Fruit fly (Drosophila melanogaster) whole organism, wandering third instar larva: ENCODE results near the gene CycB3.

Experiments used
- Abd-B ChIP-seq: fragments of >200 bp; optimal IDR thresholded peaks from 2 replicates; lab custom pipeline; 2017; ENCODE audit warnings: missing biosample characterization, missing genetic modification characterization
- CG32264 ChIP-seq: fragments of 200-800 bp; sonication (Bioruptor generic); optimal IDR thresholded peaks from 2 replicates; lab custom pipeline; 2016; ENCODE audit warnings: missing biosample characterization, missing genetic modification characterization
- CG9705 ChIP-seq: fragments of 200-800 bp; sonication (Bioruptor generic); optimal IDR thresholded peaks from 2 replicates; lab custom pipeline; 2018; ENCODE audit warnings: missing biosample characterization, mild to moderate bottlenecking, missing genetic modification characterization
- CrebA ChIP-seq: fragments of 200-800 bp; sonication (Bioruptor generic); optimal IDR thresholded peaks from 2 replicates; lab custom pipeline; 2016; ENCODE audit warnings: missing biosample characterization, mild to moderate bottlenecking, missing genetic modification characterization, borderline replicate concordance
- Dfd ChIP-seq: fragments of >200 bp; optimal IDR thresholded peaks from 2 replicates; lab custom pipeline; 2017; ENCODE audit warnings: missing biosample characterization, missing genetic modification characterization
- Dif ChIP-seq: fragments of 200-275, 200-300 bp; sonication (Bioruptor generic); optimal IDR thresholded peaks from 2 replicates; lab custom pipeline; 2018; ENCODE audit warnings: missing biosample characterization, missing genetic modification characterization; ENCODE audit not compliant: partially characterized antibody
- GATAd ChIP-seq: sonication (Bioruptor generic); optimal IDR thresholded peaks from 2 replicates; lab custom pipeline; 2016; ENCODE audit warnings: missing biosample characterization, missing genetic modification characterization
- HLH106 ChIP-seq: fragments of 200-800 bp; optimal IDR thresholded peaks from 3 replicates; lab custom pipeline; 2019; ENCODE audit warnings: missing biosample characterization, mild to moderate bottlenecking, missing genetic modification characterization, moderate library complexity
- Hnf4 ChIP-seq: fragments of 200-800 bp; sonication (Bioruptor generic); optimal IDR thresholded peaks from 2 replicates; lab custom pipeline; 2016; ENCODE audit warnings: missing biosample characterization, mild to moderate bottlenecking, missing genetic modification characterization
- Hr78 ChIP-seq: fragments of >200 bp; optimal IDR thresholded peaks from 2 replicates; lab custom pipeline; 2017; ENCODE audit warnings: missing biosample characterization, missing genetic modification characterization
- Hr83 ChIP-seq: fragments of 200-300 bp; sonication (Bioruptor generic); optimal IDR thresholded peaks from 2 replicates; lab custom pipeline; 2016; ENCODE audit warnings: missing biosample characterization, mild to moderate bottlenecking, missing genetic modification characterization, moderate library complexity; ENCODE audit not compliant: poor library complexity, severe bottlenecking
- Jra ChIP-seq: sonication (Bioruptor generic); optimal IDR thresholded peaks from 2 replicates; lab custom pipeline; 2016; ENCODE audit warnings: missing biosample characterization, missing genetic modification characterization
- Mio ChIP-seq: sonication (Bioruptor generic); optimal IDR thresholded peaks from 2 replicates; lab custom pipeline; 2016; ENCODE audit warnings: missing biosample characterization, missing genetic modification characterization
- Myc ChIP-seq: fragments of >200 bp; optimal IDR thresholded peaks from 2 replicates; lab custom pipeline; 2017
- N ChIP-seq: fragments of >200 bp; optimal IDR thresholded peaks from 2 replicates; lab custom pipeline; 2018; ENCODE audit warnings: missing biosample characterization, missing external identifiers, missing genetic modification characterization
- Rel ChIP-seq, 2 experiments: fragments of 200-800 bp; sonication (Bioruptor generic) in 1 of 2; optimal IDR thresholded peaks; 2 replicates in 1 of 2; 3 replicates in 1 of 2; lab custom pipeline; 2016 to 2019; ENCODE audit warnings: mild to moderate bottlenecking in 2 of 2, missing biosample characterization in 2 of 2, missing genetic modification characterization in 2 of 2, moderate library complexity in 1 of 2
- Sp1 ChIP-seq: fragments of 200-800 bp; sonication (Bioruptor generic); optimal IDR thresholded peaks from 3 replicates; lab custom pipeline; 2019; ENCODE audit warnings: missing biosample characterization, mild to moderate bottlenecking, missing genetic modification characterization, moderate library complexity
- Vsx2 ChIP-seq: fragments of 200-300, 225-300 bp; sonication (Bioruptor generic); optimal IDR thresholded peaks from 2 replicates; lab custom pipeline; 2018; ENCODE audit warnings: missing biosample characterization, missing genetic modification characterization; ENCODE audit not compliant: partially characterized antibody
- br ChIP-seq: fragments of 200-800 bp; sonication (Bioruptor generic); optimal IDR thresholded peaks from 2 replicates; lab custom pipeline; 2016; ENCODE audit warnings: missing biosample characterization, missing genetic modification characterization
- brk ChIP-seq: fragments of 200-800 bp; sonication (Bioruptor generic); optimal IDR thresholded peaks from 2 replicates; lab custom pipeline; 2016; ENCODE audit warnings: missing biosample characterization, mild to moderate bottlenecking, missing genetic modification characterization
- dl ChIP-seq, 2 experiments: fragments of 175-275, 200-275 bp in 1 of 2; fragments of 200-275 bp in 1 of 2; sonication (Bioruptor generic); optimal IDR thresholded peaks; lab custom pipeline; 2018; ENCODE audit warnings: mild to moderate bottlenecking in 2 of 2, missing biosample characterization in 2 of 2, missing genetic modification characterization in 2 of 2, moderate library complexity in 2 of 2; ENCODE audit not compliant: partially characterized antibody in 2 of 2, insufficient read depth in 1 of 2
- dmrt93B ChIP-seq: fragments of 200-800 bp; sonication (Bioruptor generic); optimal IDR thresholded peaks from 2 replicates; lab custom pipeline; 2018; ENCODE audit warnings: missing biosample characterization, mild to moderate bottlenecking, missing genetic modification characterization
- dsf ChIP-seq: sonication (Bioruptor generic); optimal IDR thresholded peaks from 2 replicates; lab custom pipeline; 2016; ENCODE audit warnings: missing biosample characterization, missing genetic modification characterization, borderline replicate concordance
- ey ChIP-seq: fragments of 200-800 bp; sonication (Bioruptor generic); optimal IDR thresholded peaks from 2 replicates; lab custom pipeline; 2016; ENCODE audit warnings: missing biosample characterization, missing genetic modification characterization
- foxo ChIP-seq, 2 experiments: fragments of 200-800 bp; sonication (Bioruptor generic); optimal IDR thresholded peaks; 2 replicates in 1 of 2; 3 replicates in 1 of 2; lab custom pipeline; 2016 to 2017; ENCODE audit warnings: missing biosample characterization in 2 of 2, missing genetic modification characterization in 2 of 2
- fru ChIP-seq: fragments of 200-800 bp; sonication (Bioruptor generic); optimal IDR thresholded peaks from 3 replicates; lab custom pipeline; 2016; ENCODE audit warnings: missing biosample characterization, mild to moderate bottlenecking, missing genetic modification characterization
- h ChIP-seq: fragments of 200-800 bp; sonication (Bioruptor generic); optimal IDR thresholded peaks from 3 replicates; lab custom pipeline; 2016; ENCODE audit warnings: missing biosample characterization, mild to moderate bottlenecking, missing genetic modification characterization
- jim ChIP-seq: fragments of 175-275, 200-325 bp; sonication (Bioruptor generic); optimal IDR thresholded peaks from 2 replicates; lab custom pipeline; 2016; ENCODE audit warnings: missing biosample characterization, mild to moderate bottlenecking, missing genetic modification characterization
- lola ChIP-seq: fragments of >200 bp; optimal IDR thresholded peaks from 2 replicates; lab custom pipeline; 2017; ENCODE audit warnings: missing biosample characterization, missing genetic modification characterization
- pan ChIP-seq: fragments of >200 bp; optimal IDR thresholded peaks from 2 replicates; lab custom pipeline; 2017
- psq ChIP-seq: fragments of 200-800 bp; sonication (Bioruptor generic); optimal IDR thresholded peaks from 3 replicates; lab custom pipeline; 2017; ENCODE audit warnings: missing biosample characterization, mild to moderate bottlenecking, missing genetic modification characterization, moderate library complexity
- rgr ChIP-seq: fragments of 200-800 bp; sonication (Bioruptor generic); optimal IDR thresholded peaks from 3 replicates; lab custom pipeline; 2016; ENCODE audit warnings: missing biosample characterization, mild to moderate bottlenecking, missing genetic modification characterization
- sage ChIP-seq: fragments of 200-800 bp; sonication (Bioruptor generic); optimal IDR thresholded peaks from 2 replicates; lab custom pipeline; 2016; ENCODE audit warnings: missing biosample characterization, mild to moderate bottlenecking, missing genetic modification characterization
- sv ChIP-seq: fragments of 200-800 bp; sonication (Bioruptor generic); optimal IDR thresholded peaks from 3 replicates; lab custom pipeline; 2016; ENCODE audit warnings: missing biosample characterization, missing genetic modification characterization
- tai ChIP-seq: sonication (Bioruptor generic); optimal IDR thresholded peaks from 2 replicates; lab custom pipeline; 2016; ENCODE audit warnings: missing biosample characterization, missing genetic modification characterization
- usp ChIP-seq: fragments of >200 bp; optimal IDR thresholded peaks from 2 replicates; lab custom pipeline; 2017; ENCODE audit warnings: missing biosample characterization, missing genetic modification characterization
- woc ChIP-seq: sonication (Bioruptor generic); optimal IDR thresholded peaks from 2 replicates; lab custom pipeline; 2016; ENCODE audit warnings: missing biosample characterization, mild to moderate bottlenecking, missing genetic modification characterization

CycB3 gene

dm6 chr3R:24890217-24890616 lies 19.6 kb upstream of the CycB3 start:
- TF ChIP-seq sage (GFP tag; lab: Kevin White, UChicago): no peak
- no peak for TF ChIP-seq Hr78
- TF ChIP-seq Hr83: no peak
- TF ChIP-seq, all 38 proteins: peak for 0

dm6 chr3R:24889303-24889892 lies 18.8 kb upstream of the CycB3 start:
- TF ChIP-seq dl (GFP tag; optimal IDR thresholded peaks at IDR 0.05; lab: Kevin White, UChicago; ENCODE audit: insufficient read depth in 1 of 2, partially characterized antibody in 2 of 2) (no peak), woc (GFP tag; lab: Kevin White, UChicago) (no peak), ey (GFP tag; lab: Kevin White, UChicago) (no peak), psq (GFP tag; lab: Kevin White, UChicago) (no peak), CG9705 (GFP tag; lab: Kevin White, UChicago) (no peak), Myc (lab: Kevin White, UChicago) (no peak), Dfd (GFP tag; lab: Kevin White, UChicago) (no peak), fru (GFP tag; lab: Kevin White, UChicago) (no peak), brk (GFP tag; lab: Kevin White, UChicago) (no peak), Rel (GFP tag; optimal IDR thresholded peaks at IDR 0.05; lab: Kevin White, UChicago) (no peak), Rel (tag; optimal IDR thresholded peaks at IDR 0.05; lab: Kevin White, UChicago) (peak; percentile 76), Hr83 (no peak), tai (GFP tag; lab: Kevin White, UChicago) (no peak), br (GFP tag; lab: Kevin White, UChicago) (peak; percentile 10), N (GFP tag; lab: Kevin White, UChicago) (no peak), CrebA (GFP tag; lab: Kevin White, UChicago) (no peak), sv (GFP tag; lab: Kevin White, UChicago) (no peak), Jra (GFP tag; lab: Kevin White, UChicago) (no peak), Vsx2 (GFP tag; lab: Kevin White, UChicago) (peak; percentile 10), rgr (no peak), lola (GFP tag; lab: Kevin White, UChicago) (no peak), Hnf4 (GFP tag; lab: Kevin White, UChicago) (no peak), sage (GFP tag; lab: Kevin White, UChicago) (no peak), dmrt93B (GFP tag; lab: Kevin White, UChicago) (no peak), Sp1 (no peak), Mio (no peak), jim (GFP tag; lab: Kevin White, UChicago) (no peak), GATAd (no peak), dsf (GFP tag; lab: Kevin White, UChicago) (no peak), CG32264 (GFP tag; lab: Kevin White, UChicago) (no peak), Dif (GFP tag; lab: Kevin White, UChicago) (no peak), foxo (GFP tag; optimal IDR thresholded peaks at IDR 0.05; lab: Kevin White, UChicago) (no peak), usp (GFP tag; lab: Kevin White, UChicago) (no peak), h (GFP tag; lab: Kevin White, UChicago) (peak; percentile 54)

dm6 chr3R:24888418-24888817 lies 17.8 kb upstream of the CycB3 start:
- no peak for TF ChIP-seq pan
- no peak for TF ChIP-seq h (GFP tag; lab: Kevin White, UChicago)
- TF ChIP-seq Hnf4 (GFP tag; lab: Kevin White, UChicago): no peak
- TF ChIP-seq dmrt93B (GFP tag; lab: Kevin White, UChicago): no peak
- no peak for TF ChIP-seq GATAd
- no peak for TF ChIP-seq Abd-B (GFP tag; lab: Kevin White, UChicago)
- no peak for TF ChIP-seq woc (GFP tag; lab: Kevin White, UChicago)
- TF ChIP-seq HLH106: no peak
- TF ChIP-seq lola (GFP tag; lab: Kevin White, UChicago): no peak
- TF ChIP-seq dl (GFP tag; optimal IDR thresholded peaks at IDR 0.05; lab: Kevin White, UChicago; ENCODE audit: insufficient read depth in 1 of 2, partially characterized antibody in 2 of 2): no peak
- no peak for TF ChIP-seq sv (GFP tag; lab: Kevin White, UChicago)
- TF ChIP-seq Jra (GFP tag; lab: Kevin White, UChicago): no peak
- TF ChIP-seq sage (GFP tag; lab: Kevin White, UChicago): no peak
- no peak for TF ChIP-seq br (GFP tag; lab: Kevin White, UChicago)
- TF ChIP-seq Vsx2 (GFP tag; lab: Kevin White, UChicago): no peak
